Worm (Caenorhabditis elegans) whole organism, L1 larva: ENCODE data around the gene T24E12.3.

ENCODE experiments used
- C34B4.2 ChIP-seq: sonication (generic microtip); optimal IDR thresholded peaks from 2 replicates; lab custom pipeline; 2017; ENCODE audit warnings: mild to moderate bottlenecking, missing genetic modification characterization, missing compliant biosample characterization
- Y116A8C.19 ChIP-seq: sonication (generic microtip); optimal IDR thresholded peaks from 2 replicates; lab custom pipeline; 2016; ENCODE audit warnings: missing compliant biosample characterization, missing genetic modification characterization, borderline replicate concordance
- alr-1 ChIP-seq: fragments of 200-800 bp; sonication (Bioruptor generic); optimal IDR thresholded peaks from 2 replicates; lab custom pipeline; 2018; ENCODE audit warnings: borderline replicate concordance, mild to moderate bottlenecking, missing genetic modification characterization, missing compliant biosample characterization
- aly-2 ChIP-seq: fragments of 150-350 bp; optimal IDR thresholded peaks from 2 replicates; lab custom pipeline; 2014; ENCODE audit warnings: missing biosample characterization, missing genetic modification characterization
- ceh-63 ChIP-seq: fragments of 200-800 bp; sonication (Bioruptor generic); optimal IDR thresholded peaks from 2 replicates; lab custom pipeline; 2018; ENCODE audit warnings: mild to moderate bottlenecking, missing genetic modification characterization, missing compliant biosample characterization
- ceh-8 ChIP-seq: fragments of 200-800 bp; sonication (Bioruptor generic); optimal IDR thresholded peaks from 2 replicates; lab custom pipeline; 2018; ENCODE audit warnings: mild to moderate bottlenecking, missing genetic modification characterization, moderate library complexity, missing compliant biosample characterization
- ceh-82 ChIP-seq, 3 experiments: fragments of 150-350 bp in 1 of 3; sonication (generic microtip) in 2 of 3; optimal IDR thresholded peaks; 2 replicates each; lab custom pipeline; 2014 to 2017; ENCODE audit warnings: missing biosample characterization in 3 of 3, missing genetic modification characterization in 3 of 3
- ceh-88 ChIP-seq: fragments of 200-800 bp; sonication (Bioruptor generic); IDR thresholded peaks from 2 replicates; pipeline ENCODE4 v1.3.6; 2022; ENCODE audit warnings: missing genetic modification characterization, missing compliant biosample characterization
- efl-1 ChIP-seq, 4 experiments: fragments of 150-350 bp; optimal IDR thresholded peaks in 3 of 4; peaks in 1 of 4; 1 replicate in 1 of 4; 2 replicates in 3 of 4; lab custom pipeline; 2014; ENCODE audit warnings: missing biosample characterization in 2 of 4, missing genetic modification characterization in 2 of 4, missing genetic modification reagents in 2 of 4
- efl-3 ChIP-seq: fragments of 200-800 bp; sonication (Bioruptor generic); optimal IDR thresholded peaks from 2 replicates; lab custom pipeline; 2018; ENCODE audit warnings: mild to moderate bottlenecking, missing genetic modification characterization, missing compliant biosample characterization
- egl-27 ChIP-seq, 2 experiments: fragments of 150-350 bp in 1 of 2; sonication (generic microtip); optimal IDR thresholded peaks; 3 replicates each; lab custom pipeline; 2017 to 2018; ENCODE audit warnings: missing biosample characterization in 2 of 2, missing genetic modification characterization in 2 of 2, missing genetic modification reagents in 2 of 2
- elt-2 ChIP-seq: sonication (generic microtip); optimal IDR thresholded peaks from 2 replicates; lab custom pipeline; 2016; ENCODE audit warnings: missing genetic modification characterization, mild to moderate bottlenecking, inconsistent platforms, missing compliant biosample characterization, missing genetic modification reagents
- elt-3 ChIP-seq, 6 experiments: fragments of 150-350 bp in 1 of 6; sonication (generic microtip); optimal IDR thresholded peaks; 2 replicates each; lab custom pipeline; 2017 to 2018; ENCODE audit warnings: missing biosample characterization in 6 of 6, missing genetic modification characterization in 6 of 6, inconsistent platforms in 1 of 6
- ets-5 ChIP-seq: fragments of 200-800 bp; sonication (Bioruptor generic); IDR thresholded peaks from 2 replicates; pipeline ENCODE4 v1.3.6; 2022; ENCODE audit warnings: missing genetic modification characterization, missing compliant biosample characterization
- fkh-10 ChIP-seq: sonication (generic microtip); optimal IDR thresholded peaks from 2 replicates; lab custom pipeline; 2017; ENCODE audit warnings: missing biosample characterization, missing genetic modification reagents, missing genetic modification characterization
- fkh-4 ChIP-seq: sonication (generic microtip); optimal IDR thresholded peaks from 2 replicates; lab custom pipeline; 2016; ENCODE audit warnings: missing compliant biosample characterization, missing genetic modification characterization, borderline replicate concordance
- grh-1 ChIP-seq: fragments of 200-800 bp; sonication (Bioruptor generic); IDR thresholded peaks from 2 replicates; pipeline ENCODE4 v1.3.6; 2022; ENCODE audit warnings: missing genetic modification reagents, missing genetic modification characterization, missing compliant biosample characterization
- hlh-17 ChIP-seq: fragments of 200-800 bp; sonication (Bioruptor generic); optimal IDR thresholded peaks from 2 replicates; lab custom pipeline; 2018; ENCODE audit warnings: missing genetic modification characterization, mild to moderate bottlenecking, missing compliant biosample characterization, moderate library complexity, borderline replicate concordance
- irx-1 ChIP-seq: sonication (generic microtip); optimal IDR thresholded peaks from 2 replicates; lab custom pipeline; 2016; ENCODE audit warnings: missing genetic modification characterization, missing compliant biosample characterization
- lin-13 ChIP-seq: fragments of 150-350 bp; optimal IDR thresholded peaks from 2 replicates; lab custom pipeline; 2014; ENCODE audit warnings: missing biosample characterization, missing genetic modification reagents, missing genetic modification characterization
- lin-39 ChIP-seq: fragments of 150-350 bp; optimal IDR thresholded peaks from 2 replicates; lab custom pipeline; 2014; ENCODE audit warnings: missing biosample characterization, missing genetic modification reagents, missing genetic modification characterization
- lir-3 ChIP-seq: sonication (generic microtip); optimal IDR thresholded peaks from 2 replicates; lab custom pipeline; 2016; ENCODE audit warnings: mild to moderate bottlenecking, missing genetic modification characterization, moderate library complexity, missing compliant biosample characterization; ENCODE audit not compliant: poor library complexity
- mab-9 ChIP-seq: fragments of 200-800 bp; sonication (Bioruptor generic); IDR thresholded peaks from 2 replicates; pipeline ENCODE4 v1.3.6; 2022; ENCODE audit warnings: missing genetic modification reagents, missing genetic modification characterization, missing compliant biosample characterization
- mdl-1 ChIP-seq, 2 experiments: fragments of 150-350 bp; optimal IDR thresholded peaks; 2 replicates each; lab custom pipeline; 2014 to 2017; ENCODE audit warnings: missing biosample characterization in 2 of 2, missing genetic modification characterization in 2 of 2, inconsistent platforms in 1 of 2
- mef-2 ChIP-seq: fragments of 150-350 bp; optimal IDR thresholded peaks from 2 replicates; lab custom pipeline; 2014; ENCODE audit warnings: missing biosample characterization, missing genetic modification characterization
- nhr-11 ChIP-seq: fragments of 150-350 bp; optimal IDR thresholded peaks from 2 replicates; lab custom pipeline; 2014; ENCODE audit warnings: missing biosample characterization, missing genetic modification characterization
- nhr-12 ChIP-seq: sonication (generic microtip); optimal IDR thresholded peaks from 2 replicates; lab custom pipeline; 2017; ENCODE audit warnings: missing biosample characterization, missing genetic modification characterization
- nhr-28 ChIP-seq: fragments of 150-350 bp; optimal IDR thresholded peaks from 2 replicates; lab custom pipeline; 2014; ENCODE audit warnings: missing biosample characterization, missing genetic modification characterization
- nhr-47 ChIP-seq: sonication (generic microtip); optimal IDR thresholded peaks from 2 replicates; lab custom pipeline; 2016; ENCODE audit warnings: mild to moderate bottlenecking, missing genetic modification characterization, moderate library complexity, missing compliant biosample characterization
- nhr-71 ChIP-seq: sonication (generic microtip); optimal IDR thresholded peaks from 2 replicates; lab custom pipeline; 2016; ENCODE audit warnings: mild to moderate bottlenecking, missing genetic modification characterization, moderate library complexity, missing compliant biosample characterization
- nhr-84 ChIP-seq: sonication (generic microtip); optimal IDR thresholded peaks from 2 replicates; lab custom pipeline; 2017; ENCODE audit warnings: missing biosample characterization, missing genetic modification characterization
- nhr-85 ChIP-seq: sonication (generic microtip); peaks from one replicate; lab custom pipeline; 2016; ENCODE audit warnings: missing genetic modification characterization, inconsistent platforms, missing compliant biosample characterization
- pax-3 ChIP-seq: fragments of 200-800 bp; sonication (Bioruptor generic); optimal IDR thresholded peaks from 2 replicates; lab custom pipeline; 2018; ENCODE audit warnings: mild to moderate bottlenecking, missing genetic modification characterization, moderate library complexity, missing compliant biosample characterization
- pqm-1 ChIP-seq: sonication (generic microtip); optimal IDR thresholded peaks from 3 replicates; lab custom pipeline; 2017; ENCODE audit warnings: missing biosample characterization, missing genetic modification characterization
- skn-1 ChIP-seq: fragments of 150-350 bp; optimal IDR thresholded peaks from 2 replicates; lab custom pipeline; 2014; ENCODE audit warnings: missing biosample characterization, missing genetic modification characterization
- sup-37 ChIP-seq: fragments of 200-800 bp; sonication (Bioruptor generic); optimal IDR thresholded peaks from 2 replicates; lab custom pipeline; 2018; ENCODE audit warnings: mild to moderate bottlenecking, missing genetic modification characterization, missing compliant biosample characterization
- unc-130 ChIP-seq: fragments of 150-350 bp; optimal IDR thresholded peaks from 2 replicates; lab custom pipeline; 2017; ENCODE audit warnings: missing biosample characterization, missing genetic modification characterization, inconsistent platforms
- unc-62 ChIP-seq: fragments of 150-350 bp; optimal IDR thresholded peaks from 2 replicates; lab custom pipeline; 2014; ENCODE audit warnings: missing biosample characterization, missing genetic modification reagents, missing genetic modification characterization
- unc-98 ChIP-seq: fragments of 200-800 bp; sonication (Bioruptor generic); IDR thresholded peaks from 2 replicates; pipeline ENCODE4 v1.3.6; 2022; ENCODE audit warnings: missing genetic modification characterization, missing compliant biosample characterization
- vab-15 ChIP-seq: sonication (generic microtip); optimal IDR thresholded peaks from 2 replicates; lab custom pipeline; 2017; ENCODE audit warnings: missing genotype, mild to moderate bottlenecking, missing genetic modification characterization, missing compliant biosample characterization
- xbp-1 ChIP-seq: sonication (generic microtip); optimal IDR thresholded peaks from 2 replicates; lab custom pipeline; 2016; ENCODE audit warnings: missing genetic modification characterization, missing compliant biosample characterization
- zip-4 ChIP-seq: fragments of 200-800 bp; sonication (Bioruptor generic); optimal IDR thresholded peaks from 2 replicates; lab custom pipeline; 2018; ENCODE audit warnings: mild to moderate bottlenecking, missing genetic modification characterization, moderate library complexity, missing compliant biosample characterization
- ztf-11 ChIP-seq, 2 experiments: sonication (generic microtip); optimal IDR thresholded peaks; 2 replicates each; lab custom pipeline; 2016 to 2017; ENCODE audit warnings: missing genetic modification characterization in 2 of 2, missing biosample characterization in 1 of 2, missing compliant biosample characterization in 1 of 2
- ztf-4 ChIP-seq: fragments of 150-350 bp; optimal IDR thresholded peaks from 2 replicates; lab custom pipeline; 2014; ENCODE audit warnings: missing biosample characterization, missing genetic modification characterization

T24E12.3 gene

ce11 chrII:3795323-3795722 is 19.5 kb downstream of the T24E12.3 start, which contains the start of gene Y8A9A.2:
Gene Y8A9A.2 (plus strand): TSS chrII:3795623.
- TF ChIP-seq nhr-47 (tag; lab: Kevin White, UChicago), result no peak
- no peak for TF ChIP-seq efl-1 (optimal IDR thresholded peaks at IDR 0.05; lab: Kevin White, UChicago)
- TF ChIP-seq efl-1 (GFP tag; optimal IDR thresholded peaks at IDR 0.05 in 1 of 2; lab: Kevin White, UChicago), result peak in 1 of 2 experiments; percentile 25

- TF ChIP-seq xbp-1 (tag; lab: Kevin White, UChicago) (no peak), nhr-11 (no peak), fkh-10 (no peak), alr-1 (no peak)
- TF ChIP-seq, all 84 proteins: peak for 0
Measured at ce11 chrII:3803219-3803618, 27.4 kb downstream of the T24E12.3 start, which contains the start of gene ins-32. Gene ins-32 (minus strand): TSS chrII:3803319.

ce11 chrII:3805518-3805917 is 29.7 kb downstream of the T24E12.3 start:
- TF ChIP-seq grh-1 (GFP tag; lab: Robert Waterston, UW) (no peak), nhr-28 (tag; lab: Kevin White, UChicago) (no peak), skn-1 (tag; lab: Kevin White, UChicago) (no peak), ceh-82 (tag; optimal IDR thresholded peaks at IDR 0.05; lab: Kevin White, UChicago) (no peak), nhr-71 (tag; lab: Kevin White, UChicago) (no peak), nhr-12 (no peak), aly-2 (no peak), unc-62 (GFP tag; lab: Kevin White, UChicago) (no peak), ceh-8 (GFP tag; lab: Kevin White, UChicago) (no peak), ceh-88 (GFP tag; lab: Robert Waterston, UW) (no peak), irx-1 (tag; lab: Kevin White, UChicago) (no peak), mef-2 (no peak), nhr-84 (tag; lab: Kevin White, UChicago) (no peak), C34B4.2 (tag; lab: Kevin White, UChicago) (no peak)

DNA sequence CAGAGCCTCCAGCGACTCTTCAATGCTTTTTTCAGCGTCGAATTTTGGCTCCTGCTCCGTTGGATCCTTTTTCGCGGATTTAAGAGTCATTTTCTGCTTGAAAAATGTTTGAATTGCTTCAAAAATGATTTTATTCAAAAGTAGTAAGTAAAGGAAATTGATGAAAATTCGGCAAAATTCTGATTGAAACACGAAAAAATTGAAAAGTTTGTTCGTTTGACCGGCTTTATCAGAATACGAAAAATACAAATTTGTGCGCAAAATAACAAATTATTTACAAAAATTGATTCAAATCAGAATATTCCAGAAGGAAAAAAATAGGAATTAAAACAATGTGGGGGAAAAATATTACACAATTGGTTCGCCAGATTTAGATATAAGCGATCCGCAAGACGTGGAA is 31.1 kb downstream of the T24E12.3 start, which contains the start of gene F54D10.4:
Gene F54D10.4, minus strand, starts transcription at position 101 of the 400 bp plus-strand sequence.
- TF ChIP-seq zip-4 (no peak), efl-3 (GFP tag; lab: Kevin White, UChicago) (no peak), ceh-63 (GFP tag; lab: Kevin White, UChicago) (no peak), elt-2 (tag; lab: Kevin White, UChicago) (no peak), vab-15 (tag; lab: Kevin White, UChicago) (no peak), pqm-1 (tag; lab: Kevin White, UChicago) (no peak), sup-37 (GFP tag; lab: Kevin White, UChicago) (no peak), unc-98 (no peak), mdl-1 (tag; optimal IDR thresholded peaks at IDR 0.05; lab: Kevin White, UChicago) (no peak), ztf-11 (tag; optimal IDR thresholded peaks at IDR 0.05; lab: Kevin White, UChicago) (no peak), pax-3 (tag; lab: Kevin White, UChicago) (no peak), unc-130 (tag; lab: Kevin White, UChicago) (no peak)

DNA sequence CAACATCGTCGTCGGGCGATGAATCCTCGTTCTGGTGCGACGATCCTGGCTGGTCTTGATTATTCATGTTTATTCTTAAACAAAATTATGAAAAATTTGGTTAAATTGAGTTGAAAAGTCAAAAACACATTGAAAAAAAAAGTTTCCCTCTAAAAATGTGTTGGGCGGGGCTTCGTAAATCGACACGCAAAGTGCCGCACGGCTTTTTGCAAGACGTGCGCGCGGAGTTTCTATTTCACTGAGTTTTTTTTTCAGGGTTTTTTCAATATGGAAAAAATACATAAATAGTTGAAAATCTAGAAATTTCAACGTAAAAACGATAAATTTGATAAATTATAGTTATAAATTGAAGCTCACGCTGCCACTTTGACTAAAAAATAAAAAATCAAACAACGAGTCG is 32.3 kb downstream of the T24E12.3 start, which contains the start of gene F54D10.5:
Gene F54D10.5, minus strand, starts transcription at position 74 of the 400 bp plus-strand sequence.
- peak; percentile 55 for TF ChIP-seq ceh-8 (GFP tag; lab: Kevin White, UChicago)
- TF ChIP-seq elt-3 (tag; optimal IDR thresholded peaks at IDR 0.05; lab: Kevin White, UChicago), result peak in 1 of 6 experiments; percentile 74
- no peak for TF ChIP-seq pax-3 (tag; lab: Kevin White, UChicago)
- no peak for TF ChIP-seq ztf-4 (tag; lab: Kevin White, UChicago)
- TF ChIP-seq unc-62 (GFP tag; lab: Kevin White, UChicago), result no peak
- no peak for TF ChIP-seq vab-15 (tag; lab: Kevin White, UChicago)
- peak; percentile 81 for TF ChIP-seq unc-130 (tag; lab: Kevin White, UChicago)
- TF ChIP-seq lin-13 (GFP tag; lab: Kevin White, UChicago), result peak; percentile 55
- TF ChIP-seq mdl-1 (tag; optimal IDR thresholded peaks at IDR 0.05; lab: Kevin White, UChicago), result peak in 1 of 2 experiments; percentile 66
- no peak for TF ChIP-seq ets-5 (GFP tag; lab: Robert Waterston, UW)
- peak; percentile 89 for TF ChIP-seq nhr-85 (tag; lab: Kevin White, UChicago)
- TF ChIP-seq xbp-1 (tag; lab: Kevin White, UChicago), result peak; percentile 81
- no peak for TF ChIP-seq hlh-17
- TF ChIP-seq mab-9, result peak; percentile 41; the same call in 1 of the 2 replicates
- TF ChIP-seq lir-3 (tag; lab: Kevin White, UChicago), result no peak
- no peak for TF ChIP-seq fkh-4 (tag; lab: Kevin White, UChicago)
- TF ChIP-seq egl-27 (tag; optimal IDR thresholded peaks at IDR 0.05; lab: Kevin White, UChicago), result no peak
- TF ChIP-seq lin-39 (tag; lab: Kevin White, UChicago), result peak; percentile 69
- TF ChIP-seq nhr-47 (tag; lab: Kevin White, UChicago), result peak; percentile 85
- no peak for TF ChIP-seq Y116A8C.19 (tag; lab: Kevin White, UChicago)
